Worm (Caenorhabditis elegans): ENCODE data around the gene C16C8.22.

ce11 chrII:3452421-3452820 lies 9.4 kb upstream of the C16C8.22 start, which contains the start of gene C16C8.12:
- no peak for TF ChIP-seq flt-1 (GFP tag; IDR thresholded peaks at IDR 0.05)
- no peak for TF ChIP-seq klf-2 (GFP tag; conservative IDR thresholded peaks at IDR 0.05)
- no peak for TF ChIP-seq tab-1 (GFP tag; IDR thresholded peaks at IDR 0.05)
- no peak for TF ChIP-seq ztf-29 (GFP tag; IDR thresholded peaks at IDR 0.05)
- TF ChIP-seq ref-1 (GFP tag; conservative IDR thresholded peaks at IDR 0.05), result no peak
- no peak for TF ChIP-seq T22C8.4 (GFP tag; IDR thresholded peaks at IDR 0.05)
